Fruit fly (Drosophila melanogaster): ENCODE measurements around the gene t.

t gene

dm6 chrX:9201080-9201479 is 22.0 kb downstream of the t start:
- TF ChIP-seq usp (GFP tag; optimal IDR thresholded peaks at IDR 0.05) (no peak), pan (optimal IDR thresholded peaks at IDR 0.05) (no peak), Dll (optimal IDR thresholded peaks at IDR 0.05) (no peak), EcR (GFP tag; optimal IDR thresholded peaks at IDR 0.05) (no peak), psq (optimal IDR thresholded peaks at IDR 0.05) (no peak), CG8478 (optimal IDR thresholded peaks at IDR 0.05) (no peak)

DNA sequence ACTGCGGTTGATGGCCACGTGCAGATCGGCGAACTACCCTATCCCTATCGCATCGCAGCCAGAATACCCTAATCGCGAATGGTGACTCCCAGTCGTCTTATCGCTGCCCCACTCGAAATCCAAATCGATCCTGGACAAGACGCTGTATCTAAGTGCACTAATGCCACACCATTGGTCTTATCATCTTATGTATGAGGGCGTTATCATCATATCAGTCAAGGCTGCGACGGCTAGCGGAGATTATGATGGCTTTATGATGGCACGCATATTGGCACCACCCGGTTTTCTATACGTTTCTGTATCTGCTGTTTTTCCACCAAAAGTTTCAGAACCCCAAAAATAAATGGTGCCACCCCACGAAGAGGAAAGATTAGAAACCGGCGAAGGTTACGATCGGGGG is 22.8 kb downstream of the t start:
- TF ChIP-seq CG8478 (optimal IDR thresholded peaks at IDR 0.05) (no peak), pan (optimal IDR thresholded peaks at IDR 0.05) (no peak), usp (GFP tag; optimal IDR thresholded peaks at IDR 0.05) (no peak)

dm6 chrX:9196362-9196761 is 26.7 kb downstream of the t start, which contains the start of gene CG12118:
CG12118 (minus strand) TSS chrX:9196414.
- no peak for TF ChIP-seq pan (optimal IDR thresholded peaks at IDR 0.05)
- TF ChIP-seq CG8478 (optimal IDR thresholded peaks at IDR 0.05): no peak
- no peak for TF ChIP-seq Dll (optimal IDR thresholded peaks at IDR 0.05)
- no peak for TF ChIP-seq usp (GFP tag; optimal IDR thresholded peaks at IDR 0.05)
- TF ChIP-seq EcR (GFP tag; optimal IDR thresholded peaks at IDR 0.05): no peak
- no peak for TF ChIP-seq psq (optimal IDR thresholded peaks at IDR 0.05)

- TF ChIP-seq psq (optimal IDR thresholded peaks at IDR 0.05): no peak
- no peak for TF ChIP-seq usp (GFP tag; optimal IDR thresholded peaks at IDR 0.05)
- no peak for TF ChIP-seq EcR (GFP tag; optimal IDR thresholded peaks at IDR 0.05)
- TF ChIP-seq pan (optimal IDR thresholded peaks at IDR 0.05): no peak
- TF ChIP-seq Dll (optimal IDR thresholded peaks at IDR 0.05): no peak
- no peak for TF ChIP-seq CG8478 (optimal IDR thresholded peaks at IDR 0.05)
These were observed 27.7 kb downstream of the t start for dm6 chrX:9195311-9195710.

dm6 chrX:9193604-9194003 is 29.5 kb downstream of the t start, which contains the start of gene CG12106:
CG12106 (plus strand) TSS chrX:9193898.
- TF ChIP-seq pan (optimal IDR thresholded peaks at IDR 0.05) (no peak), CG8478 (optimal IDR thresholded peaks at IDR 0.05) (no peak), psq (optimal IDR thresholded peaks at IDR 0.05) (no peak), Dll (optimal IDR thresholded peaks at IDR 0.05) (no peak), usp (GFP tag; optimal IDR thresholded peaks at IDR 0.05) (no peak), EcR (GFP tag; optimal IDR thresholded peaks at IDR 0.05) (no peak)

DNA sequence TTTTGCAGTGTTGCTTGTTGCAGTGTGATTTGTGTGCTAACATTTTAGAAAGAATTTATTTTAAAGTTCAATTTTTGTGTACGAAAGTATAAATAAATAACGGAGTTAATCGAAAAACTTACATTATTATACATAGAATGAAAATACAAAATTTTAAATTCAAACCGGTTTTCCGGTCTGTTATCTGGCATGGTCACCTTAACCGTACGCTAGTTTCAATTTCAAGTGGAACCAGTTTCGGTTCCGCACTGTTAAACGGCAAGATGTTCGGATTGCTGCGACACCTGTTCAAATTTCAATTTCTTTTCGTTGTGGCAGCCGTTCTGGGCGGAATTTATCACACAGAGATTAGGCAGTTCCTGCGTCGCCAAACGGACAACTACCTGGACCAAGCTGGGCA is 30.6 kb downstream of the t start, which contains the start of gene CG12056:
Gene CG12056 (plus strand): TSS at position 241 of the 400 bp plus-strand sequence.
- no peak for TF ChIP-seq Dll (optimal IDR thresholded peaks at IDR 0.05)
- no peak for TF ChIP-seq pan (optimal IDR thresholded peaks at IDR 0.05)
- TF ChIP-seq EcR (GFP tag; optimal IDR thresholded peaks at IDR 0.05): no peak
- no peak for TF ChIP-seq psq (optimal IDR thresholded peaks at IDR 0.05)
- no peak for TF ChIP-seq usp (GFP tag; optimal IDR thresholded peaks at IDR 0.05)
- TF ChIP-seq CG8478 (optimal IDR thresholded peaks at IDR 0.05): no peak

DNA sequence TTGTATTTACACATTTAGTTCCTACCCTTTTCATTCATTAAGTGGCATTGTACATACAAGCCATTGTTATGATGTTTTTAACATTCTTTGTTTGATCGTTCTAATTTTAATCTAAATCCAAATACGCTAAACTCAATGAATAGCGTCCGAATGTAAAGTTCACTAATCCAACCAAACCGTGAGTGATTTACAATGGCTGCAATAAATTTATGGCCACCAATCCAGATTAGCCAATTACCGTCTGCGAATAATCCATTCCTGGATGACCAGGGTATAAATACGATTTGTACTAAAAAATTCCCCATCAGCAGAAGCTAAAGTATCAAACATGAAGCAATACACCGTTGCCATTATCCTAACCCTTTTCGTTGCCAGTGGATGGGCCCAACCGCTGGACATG is 31.7 kb downstream of the t start, which contains the start of gene CG12057:
Gene CG12057 (plus strand): TSS at position 301 of the 400 bp plus-strand sequence.
- TF ChIP-seq CG8478 (optimal IDR thresholded peaks at IDR 0.05) (no peak), usp (GFP tag; optimal IDR thresholded peaks at IDR 0.05) (no peak), psq (optimal IDR thresholded peaks at IDR 0.05) (no peak), Dll (optimal IDR thresholded peaks at IDR 0.05) (no peak), pan (optimal IDR thresholded peaks at IDR 0.05) (no peak), EcR (GFP tag; optimal IDR thresholded peaks at IDR 0.05) (no peak)

DNA sequence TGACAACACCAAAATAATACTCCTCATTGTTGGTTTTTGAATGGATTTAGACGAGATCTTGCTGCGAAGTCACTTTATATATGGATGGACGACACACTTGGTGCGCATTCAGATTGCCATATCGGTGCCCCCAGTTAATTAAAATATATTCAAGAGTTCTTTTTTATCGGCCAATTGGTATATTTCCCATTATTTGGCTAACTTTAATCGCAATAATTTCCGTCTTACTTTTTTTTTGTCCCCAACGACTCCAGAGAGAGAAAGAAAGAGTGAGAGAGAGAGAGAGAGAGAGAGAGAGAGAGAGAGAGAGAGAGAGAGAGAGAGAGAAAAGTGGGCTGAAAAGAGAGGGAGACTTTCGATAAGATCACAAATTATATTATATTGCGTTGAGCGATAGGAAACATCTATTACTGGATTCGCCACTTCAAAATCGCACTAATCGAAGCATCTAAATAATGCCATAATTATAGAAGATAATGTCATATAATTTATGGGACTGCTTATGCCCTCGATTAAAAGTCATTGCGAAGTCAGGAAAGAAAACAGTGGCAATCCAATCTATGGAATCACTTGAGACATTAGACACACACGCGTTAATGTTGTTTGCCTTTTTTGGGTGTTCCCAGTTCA is 32.4 kb downstream of the t start, which contains the start of gene CG12115:
Gene CG12115 (minus strand): TSS at position 51 of the 630 bp plus-strand sequence.
- no peak for TF ChIP-seq Dll (optimal IDR thresholded peaks at IDR 0.05)
- no peak for TF ChIP-seq EcR (GFP tag; optimal IDR thresholded peaks at IDR 0.05)
- TF ChIP-seq psq (optimal IDR thresholded peaks at IDR 0.05): no peak
- no peak for TF ChIP-seq CG8478 (optimal IDR thresholded peaks at IDR 0.05)
- no peak for TF ChIP-seq usp (GFP tag; optimal IDR thresholded peaks at IDR 0.05)
- no peak for TF ChIP-seq pan (optimal IDR thresholded peaks at IDR 0.05)

- TF ChIP-seq usp (GFP tag; optimal IDR thresholded peaks at IDR 0.05) (no peak), CG8478 (optimal IDR thresholded peaks at IDR 0.05) (no peak), Dll (optimal IDR thresholded peaks at IDR 0.05) (no peak), pan (optimal IDR thresholded peaks at IDR 0.05) (no peak), psq (optimal IDR thresholded peaks at IDR 0.05) (no peak), EcR (GFP tag; optimal IDR thresholded peaks at IDR 0.05) (no peak)
These were observed 35.6 kb downstream of the t start for dm6 chrX:9187429-9187828.

- TF ChIP-seq Dll (optimal IDR thresholded peaks at IDR 0.05): no peak
- TF ChIP-seq pan (optimal IDR thresholded peaks at IDR 0.05): no peak
- TF ChIP-seq psq (optimal IDR thresholded peaks at IDR 0.05): no peak
These were observed 54.8 kb downstream of the t start for dm6 chrX:9168273-9168672.
